Fruit fly (Drosophila melanogaster): Measurements from ENCODE around the gene Drak.

Drak gene

DNA sequence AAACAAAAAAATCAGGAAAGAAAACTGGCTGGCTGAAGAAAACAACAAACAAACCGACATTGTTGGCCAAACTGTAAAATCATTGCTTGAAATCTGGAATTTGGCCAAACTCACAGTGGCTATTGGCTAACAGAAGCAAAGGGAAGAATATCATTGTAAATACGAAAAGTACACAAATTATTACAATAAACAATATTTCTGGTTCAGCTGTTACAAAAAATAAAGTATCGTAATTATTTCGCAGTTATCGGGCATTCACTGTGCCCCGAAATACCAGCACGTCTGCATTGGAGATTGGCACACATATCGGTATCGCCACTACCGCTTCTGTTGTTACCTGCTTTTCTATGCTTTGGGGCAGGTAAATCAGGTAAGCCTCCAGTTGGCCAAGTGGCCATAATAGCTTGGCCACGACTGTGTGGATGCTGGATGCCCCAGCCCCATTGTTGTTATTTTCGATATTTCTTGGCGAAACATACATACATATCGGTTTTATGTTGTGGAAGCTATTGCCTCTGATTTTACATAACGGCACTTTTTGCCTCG is 41.8 kb upstream of the Drak start (continued):
- 0 out of 2 replicates have a peak, but pooled peaks have one; percentile 37 for TF ChIP-seq Xrp1 (GFP tag; IDR thresholded peaks at IDR 0.05)
- TF ChIP-seq tll (GFP tag; optimal IDR thresholded peaks at IDR 0.05): no peak
- TF ChIP-seq CG5953 (GFP tag; IDR thresholded peaks at IDR 0.05): 0 out of 2 replicates have a peak, but pooled peaks have one; percentile 12
- no peak for TF ChIP-seq Max (GFP tag; optimal IDR thresholded peaks at IDR 0.05)
- TF ChIP-seq CG9817 (tag; optimal IDR thresholded peaks at IDR 0.05): peak; percentile 41
- TF ChIP-seq TFAM (GFP tag; optimal IDR thresholded peaks at IDR 0.05): no peak
- no peak for TF ChIP-seq usp (GFP tag; optimal IDR thresholded peaks at IDR 0.05)
- peak; percentile 60 for TF ChIP-seq Xbp1 (GFP tag; optimal IDR thresholded peaks at IDR 0.05)
- TF ChIP-seq toy (GFP tag; IDR thresholded peaks at IDR 0.05): no peak
- TF ChIP-seq CG4854 (GFP tag; optimal IDR thresholded peaks at IDR 0.05): peak; percentile 30
- no peak for TF ChIP-seq CG33213 (GFP tag; optimal IDR thresholded peaks at IDR 0.05)
- TF ChIP-seq amos (GFP tag; IDR thresholded peaks at IDR 0.05; ENCODE audit: partially characterized antibody): no peak
- no peak for TF ChIP-seq CG2116 (GFP tag; optimal IDR thresholded peaks at IDR 0.05)
- no peak for TF ChIP-seq Hand (GFP tag; optimal IDR thresholded peaks at IDR 0.05)
- no peak for TF ChIP-seq Ravus (GFP tag; IDR thresholded peaks at IDR 0.05)
- TF ChIP-seq CG4328 (GFP tag; optimal IDR thresholded peaks at IDR 0.05): no peak
- no peak for TF ChIP-seq hkb (optimal IDR thresholded peaks at IDR 0.05)
- TF ChIP-seq hkb (GFP tag; IDR thresholded peaks at IDR 0.05): peak; percentile 54
- TF ChIP-seq Ets97D (GFP tag; optimal IDR thresholded peaks at IDR 0.05): no peak
- TF ChIP-seq CG31388 (GFP tag; optimal IDR thresholded peaks at IDR 0.05): no peak
- TF ChIP-seq CG7839 (tag; optimal IDR thresholded peaks at IDR 0.05): peak; percentile 60
- no peak for TF ChIP-seq lov (optimal IDR thresholded peaks at IDR 0.05)
- TF ChIP-seq lov (GFP tag; IDR thresholded peaks at IDR 0.05): 0 out of 3 replicates have a peak, but pooled peaks have one; percentile 18
- no peak for TF ChIP-seq Usf (GFP tag; optimal IDR thresholded peaks at IDR 0.05)
- TF ChIP-seq tx (GFP tag; optimal IDR thresholded peaks at IDR 0.05): no peak
- no peak for TF ChIP-seq slou (GFP tag; optimal IDR thresholded peaks at IDR 0.05)
- no peak for TF ChIP-seq Adf1 (GFP tag; IDR thresholded peaks at IDR 0.05)
- no peak for TF ChIP-seq CG12942 (GFP tag; optimal IDR thresholded peaks at IDR 0.05)
- TF ChIP-seq CG30403 (GFP tag; optimal IDR thresholded peaks at IDR 0.05): peak; percentile 50
- TF ChIP-seq Doc3 (GFP tag; IDR thresholded peaks at IDR 0.05; ENCODE audit: partially characterized antibody): no peak
- peak; percentile 80 for TF ChIP-seq Drgx (GFP tag; IDR thresholded peaks at IDR 0.05)
- TF ChIP-seq CG12769 (tag; optimal IDR thresholded peaks at IDR 0.05): peak; percentile 77
- TF ChIP-seq yki (optimal IDR thresholded peaks at IDR 0.05): no peak
- TF ChIP-seq CG15696 (tag; optimal IDR thresholded peaks at IDR 0.05): no peak
- no peak for TF ChIP-seq C15 (GFP tag; IDR thresholded peaks at IDR 0.05)
- no peak for TF ChIP-seq CG3995 (GFP tag; optimal IDR thresholded peaks at IDR 0.05)
- no peak for TF ChIP-seq CG13287 (GFP tag; IDR thresholded peaks at IDR 0.05; ENCODE audit: partially characterized antibody)
- TF ChIP-seq sd (tag; optimal IDR thresholded peaks at IDR 0.05): peak; percentile 83
- no peak for TF ChIP-seq exex (tag; optimal IDR thresholded peaks at IDR 0.05)
- TF ChIP-seq btn (GFP tag; optimal IDR thresholded peaks at IDR 0.05): no peak
- peak; percentile 33 for TF ChIP-seq CG3281 (GFP tag; optimal IDR thresholded peaks at IDR 0.05)
- no peak for TF ChIP-seq Doc2 (GFP tag; IDR thresholded peaks at IDR 0.05)
- peak in 1 of 2 experiments; percentile 2 for TF ChIP-seq bsh (GFP tag; optimal IDR thresholded peaks at IDR 0.05)
- TF ChIP-seq Lim3 (GFP tag; IDR thresholded peaks at IDR 0.05): no peak
- 0 out of 3 replicates have a peak, but pooled peaks have one; percentile 54 for TF ChIP-seq Mrtf (GFP tag; IDR thresholded peaks at IDR 0.05)
- no peak for TF ChIP-seq Elba2 (GFP tag; optimal IDR thresholded peaks at IDR 0.05)
- TF ChIP-seq CG9727 (GFP tag; optimal IDR thresholded peaks at IDR 0.05): no peak
- TF ChIP-seq CG18262 (tag; optimal IDR thresholded peaks at IDR 0.05): no peak
- no peak for TF ChIP-seq CG42726 (GFP tag; IDR thresholded peaks at IDR 0.05; ENCODE audit: partially characterized antibody)
- TF ChIP-seq sisA (GFP tag; IDR thresholded peaks at IDR 0.05): peak; percentile 75
- no peak for TF ChIP-seq knrl (GFP tag; IDR thresholded peaks at IDR 0.05; ENCODE audit: partially characterized antibody)

Data from whole organism, embryonic.